Worm (Caenorhabditis elegans): ENCODE data around the gene C08E8.10.

DNA sequence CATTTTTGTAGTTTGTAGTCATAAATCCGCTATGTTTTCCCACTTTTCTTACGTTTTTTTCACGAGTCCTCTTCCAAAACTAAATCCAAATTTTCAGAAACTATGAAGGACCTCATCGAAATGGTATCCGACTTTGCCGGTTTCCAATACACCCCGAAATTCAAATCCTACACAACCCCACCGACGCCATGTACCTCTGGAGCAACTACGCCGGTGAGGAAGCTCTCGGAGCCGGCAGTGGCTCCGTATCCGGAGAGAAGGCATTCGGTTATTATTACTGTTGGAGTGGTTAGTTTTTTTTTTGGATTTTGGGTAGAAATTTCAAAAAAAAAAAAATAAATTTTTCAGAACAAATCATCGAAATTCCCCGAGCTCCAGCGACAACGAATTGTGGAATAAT, 10.3 kb upstream of the C08E8.10 start, which contains the start of gene C08E8.3:
- TF ChIP-seq hmg-20 (GFP tag; IDR thresholded peaks at IDR 0.05) (no peak), nhr-90 (tag; optimal IDR thresholded peaks at IDR 0.05) (no peak), ama-1 (optimal IDR thresholded peaks at IDR 0.05) (no peak), ama-1 (GFP tag; optimal IDR thresholded peaks at IDR 0.05) (no peak)

All from whole organism, young adult.